Fruit fly (Drosophila melanogaster): ENCODE results near the gene CG13032.
A peak's percentile ranks its signal among the peaks of the same experiment; 100 is the strongest.

CG13032 gene

DNA sequence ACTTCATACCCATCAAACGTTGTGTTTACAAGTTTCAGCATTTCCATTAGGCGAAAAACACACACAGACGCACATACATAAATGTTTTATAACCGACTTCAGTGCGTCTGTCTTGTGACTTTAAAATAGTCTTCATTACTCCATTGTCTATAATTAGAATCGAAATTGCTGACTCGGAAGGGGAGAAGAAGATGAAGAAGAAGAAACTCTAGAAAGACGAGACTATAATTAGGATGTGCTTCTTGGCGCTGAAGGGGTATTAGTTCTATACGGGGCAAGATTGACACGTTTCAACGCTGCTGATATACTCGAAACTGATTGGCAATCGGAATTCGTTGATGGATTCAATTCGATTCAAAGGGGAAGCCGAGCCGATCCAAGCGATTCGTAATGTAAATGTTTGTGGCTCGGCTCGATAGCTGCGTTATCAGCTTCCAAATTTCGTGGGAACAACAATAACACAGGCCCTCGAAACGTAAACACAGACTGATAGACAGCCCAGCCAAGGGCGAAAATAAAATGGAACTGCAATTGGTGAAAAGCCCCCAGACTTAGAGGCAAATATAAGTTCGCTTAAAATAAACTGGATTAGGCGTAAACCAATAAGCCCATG lies 35.1 kb downstream of the CG13032 start:
- TF ChIP-seq CG7045 (GFP tag; optimal IDR thresholded peaks at IDR 0.05) = no peak
- TF ChIP-seq cic (GFP tag; optimal IDR thresholded peaks at IDR 0.05) = peak; percentile 9

DNA sequence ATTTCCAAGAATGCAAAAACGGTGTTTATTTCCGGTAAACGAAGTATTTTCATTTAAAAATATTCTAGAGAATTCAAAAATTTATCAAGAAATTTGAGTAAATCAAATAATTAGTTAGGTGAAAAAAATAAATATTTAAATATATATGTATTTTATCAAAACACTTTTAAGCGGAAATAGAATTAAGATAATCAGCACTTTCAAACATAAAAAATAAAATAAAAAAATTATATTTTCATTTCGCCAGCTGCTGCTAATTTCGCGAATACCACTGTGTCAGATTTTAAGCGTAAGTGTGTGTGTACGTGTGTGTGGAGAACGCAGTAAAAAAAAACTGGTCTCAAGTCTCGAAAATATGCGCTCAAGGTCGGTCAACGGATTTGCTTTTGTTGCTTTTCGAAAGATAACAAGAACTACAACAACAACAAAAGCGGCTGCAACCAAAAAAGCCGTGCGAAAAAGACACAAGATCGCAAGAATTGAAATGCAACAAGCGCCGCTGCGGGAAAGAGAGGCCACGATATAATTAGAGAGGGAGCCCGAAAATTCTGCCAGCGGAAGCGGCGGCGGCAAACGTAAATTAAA lies 36.0 kb downstream of the CG13032 start:
- TF ChIP-seq kay (GFP tag; ENCODE audit: borderline replicate concordance) (peak; percentile 92), CG33017 (tag; optimal IDR thresholded peaks at IDR 0.05) (no peak), CG14711 (tag; optimal IDR thresholded peaks at IDR 0.05) (peak; percentile 5), Mnt (GFP tag; optimal IDR thresholded peaks at IDR 0.05) (no peak)

DNA sequence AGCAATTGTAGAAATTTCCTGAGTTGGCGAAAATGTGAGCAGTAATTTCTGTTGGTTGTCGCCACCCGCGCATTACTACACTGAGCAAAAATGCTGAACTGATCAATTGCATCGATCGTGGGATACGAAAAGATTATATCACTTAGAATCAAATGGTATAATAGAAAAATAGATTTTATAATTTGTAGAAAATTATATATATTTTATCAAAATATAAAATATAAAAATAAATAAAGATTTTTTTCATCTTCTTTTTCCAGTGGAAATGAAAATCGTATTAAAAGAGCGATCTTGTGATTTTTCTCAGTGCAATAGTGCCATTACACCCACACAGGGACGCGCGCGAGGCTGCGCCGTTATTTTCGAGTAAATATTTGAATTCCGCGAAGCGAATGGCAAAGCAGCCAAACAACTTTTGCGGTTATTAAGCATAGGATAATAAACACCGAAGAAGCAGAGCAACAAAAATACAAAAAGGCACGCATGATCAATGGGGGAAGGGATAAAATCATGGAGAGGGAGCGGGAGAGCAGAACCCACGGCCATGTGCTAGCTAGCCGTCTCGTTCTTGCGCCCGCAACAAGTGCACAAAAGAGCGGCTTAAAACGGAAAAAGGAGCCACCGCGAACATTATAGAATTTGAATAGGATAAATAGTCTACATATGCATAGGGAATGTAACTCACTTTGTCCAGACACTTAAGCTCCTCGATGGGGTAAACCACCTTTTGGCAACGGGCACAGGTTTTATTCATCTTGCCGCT lies 36.7 kb downstream of the CG13032 start:
- TF ChIP-seq CG33017 (tag; optimal IDR thresholded peaks at IDR 0.05) (peak; percentile 39), CG14711 (tag; optimal IDR thresholded peaks at IDR 0.05) (peak; percentile 74), CG11617 (GFP tag; optimal IDR thresholded peaks at IDR 0.05) (peak; percentile 49), CG7045 (GFP tag; optimal IDR thresholded peaks at IDR 0.05) (peak; percentile 28), tj (GFP tag; optimal IDR thresholded peaks at IDR 0.05) (peak; percentile 84), Hr96 (GFP tag; optimal IDR thresholded peaks at IDR 0.05) (no peak), cnc (optimal IDR thresholded peaks at IDR 0.05) (no peak), Clk (GFP tag; optimal IDR thresholded peaks at IDR 0.05) (no peak), CG7101 (tag; optimal IDR thresholded peaks at IDR 0.05) (peak; percentile 65), kay (GFP tag; ENCODE audit: borderline replicate concordance) (no peak), ovo (GFP tag; optimal IDR thresholded peaks at IDR 0.05) (peak; percentile 54), CG12768 (GFP tag; optimal IDR thresholded peaks at IDR 0.05) (peak; percentile 2), Crg-1 (GFP tag; optimal IDR thresholded peaks at IDR 0.05) (no peak), toe (GFP tag; optimal IDR thresholded peaks at IDR 0.05) (no peak), Mnt (GFP tag; optimal IDR thresholded peaks at IDR 0.05) (no peak), bab1 (GFP tag; optimal IDR thresholded peaks at IDR 0.05) (peak; percentile 59), pad (GFP tag; optimal IDR thresholded peaks at IDR 0.05) (peak; percentile 79)

DNA sequence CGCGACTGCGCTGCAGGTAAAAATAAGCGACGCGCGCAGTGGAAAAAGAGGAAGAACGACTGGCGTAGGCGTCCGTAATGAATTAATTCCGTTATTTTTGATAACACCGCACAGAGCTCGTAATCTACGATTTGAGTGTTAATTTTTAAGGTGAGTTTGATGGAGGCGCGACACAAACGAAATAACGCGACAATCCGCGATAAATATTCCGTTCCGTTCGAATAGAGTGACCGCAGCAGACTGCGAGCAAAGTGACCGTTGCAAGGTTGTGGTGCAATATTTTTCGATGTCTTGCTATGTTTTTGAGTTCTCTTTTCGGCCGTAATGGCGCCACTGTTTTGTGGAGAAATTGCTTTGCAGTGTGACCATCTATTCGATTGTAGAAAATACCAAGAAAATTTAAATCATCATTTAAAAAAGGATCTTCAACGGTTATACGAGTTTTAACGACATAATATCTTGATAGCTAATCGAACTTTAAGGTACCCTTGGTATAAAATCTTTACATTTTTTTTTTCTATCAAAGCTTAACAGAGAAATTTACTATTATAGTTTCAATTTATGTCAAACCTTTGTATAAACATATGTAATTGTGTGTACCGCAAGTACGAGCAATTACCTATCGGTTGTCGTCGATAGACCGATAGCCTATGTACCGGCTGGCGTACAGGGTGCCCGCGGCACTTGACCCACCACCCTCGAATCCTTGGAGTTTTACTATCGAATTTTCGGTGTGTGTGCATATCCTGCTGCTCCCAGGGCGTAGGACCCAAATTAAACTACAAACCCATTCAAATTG lies 37.9 kb downstream of the CG13032 start, which contains the start of the genes CG43954, Lasp and Dab:
CG43954 (minus strand) TSS at position 248 of the 799 bp plus-strand sequence.
Lasp (minus strand) TSS at position 248 of the 799 bp plus-strand sequence.
Dab (plus strand) TSS at position 697 of the 799 bp plus-strand sequence.
- TF ChIP-seq CG12768 (GFP tag; optimal IDR thresholded peaks at IDR 0.05) = peak; percentile 27
- peak; percentile 56 for TF ChIP-seq cic (GFP tag; optimal IDR thresholded peaks at IDR 0.05)
- no peak for TF ChIP-seq Crg-1 (GFP tag; optimal IDR thresholded peaks at IDR 0.05)
- peak; percentile 48 for TF ChIP-seq CG33017 (tag; optimal IDR thresholded peaks at IDR 0.05)
- no peak for TF ChIP-seq Clk (GFP tag; optimal IDR thresholded peaks at IDR 0.05)
- peak; percentile 11 for TF ChIP-seq Hr96 (GFP tag; optimal IDR thresholded peaks at IDR 0.05)
- TF ChIP-seq CG14711 (tag; optimal IDR thresholded peaks at IDR 0.05) = no peak
- TF ChIP-seq ovo (GFP tag; optimal IDR thresholded peaks at IDR 0.05) = peak; percentile 63
- TF ChIP-seq CG11617 (GFP tag; optimal IDR thresholded peaks at IDR 0.05) = no peak
- peak; percentile 33 for TF ChIP-seq tj (GFP tag; optimal IDR thresholded peaks at IDR 0.05)
- no peak for TF ChIP-seq CG5204 (GFP tag; optimal IDR thresholded peaks at IDR 0.05)
- no peak for TF ChIP-seq pad (GFP tag; optimal IDR thresholded peaks at IDR 0.05)
- TF ChIP-seq kay (GFP tag; ENCODE audit: borderline replicate concordance) = no peak
- TF ChIP-seq CG7101 (tag; optimal IDR thresholded peaks at IDR 0.05) = peak; percentile 54
- no peak for TF ChIP-seq CG7045 (GFP tag; optimal IDR thresholded peaks at IDR 0.05)
- TF ChIP-seq cnc (optimal IDR thresholded peaks at IDR 0.05) = no peak
- TF ChIP-seq Mnt (GFP tag; optimal IDR thresholded peaks at IDR 0.05) = peak; percentile 64
- TF ChIP-seq CG1620 (GFP tag; optimal IDR thresholded peaks at IDR 0.05) = peak; percentile 47
- peak; percentile 41 for TF ChIP-seq bab1 (GFP tag; optimal IDR thresholded peaks at IDR 0.05)
- no peak for TF ChIP-seq toe (GFP tag; optimal IDR thresholded peaks at IDR 0.05)

DNA sequence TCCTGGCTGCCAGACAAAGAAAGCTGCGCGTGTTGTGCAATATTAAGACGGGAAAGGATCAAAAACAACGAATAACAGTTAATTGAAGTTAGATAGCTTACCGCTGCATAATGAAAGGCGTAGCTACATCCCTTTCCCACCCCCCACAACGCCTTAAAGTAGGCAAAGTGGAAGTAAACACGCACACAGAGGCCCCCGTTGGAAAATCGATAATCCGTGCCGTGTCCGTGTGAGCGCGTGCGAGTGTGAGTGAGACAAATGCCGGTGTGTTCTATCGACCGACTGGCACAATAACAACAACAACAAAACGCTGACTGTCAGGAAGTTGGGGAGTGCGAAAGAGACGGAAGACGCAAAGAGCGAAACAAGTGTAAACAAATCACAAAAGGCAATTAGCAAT lies 38.6 kb downstream of the CG13032 start:
- TF ChIP-seq pad (GFP tag; optimal IDR thresholded peaks at IDR 0.05) (no peak), CG14711 (tag; optimal IDR thresholded peaks at IDR 0.05) (no peak), Hr96 (GFP tag; optimal IDR thresholded peaks at IDR 0.05) (no peak), CG33017 (tag; optimal IDR thresholded peaks at IDR 0.05) (no peak), tj (GFP tag; optimal IDR thresholded peaks at IDR 0.05) (no peak), ovo (GFP tag; optimal IDR thresholded peaks at IDR 0.05) (no peak), Crg-1 (GFP tag; optimal IDR thresholded peaks at IDR 0.05) (no peak), bab1 (GFP tag; optimal IDR thresholded peaks at IDR 0.05) (no peak), cnc (optimal IDR thresholded peaks at IDR 0.05) (no peak), CG5204 (GFP tag; optimal IDR thresholded peaks at IDR 0.05) (no peak), CG1620 (GFP tag; optimal IDR thresholded peaks at IDR 0.05) (no peak), cic (GFP tag; optimal IDR thresholded peaks at IDR 0.05) (no peak), Mnt (GFP tag; optimal IDR thresholded peaks at IDR 0.05) (no peak), Clk (GFP tag; optimal IDR thresholded peaks at IDR 0.05) (no peak), CG7101 (tag; optimal IDR thresholded peaks at IDR 0.05) (no peak)
